Fruit fly (Drosophila melanogaster) whole organism, embryonic: ENCODE data around the gene AlaRS.

Experiments
- Atf6 ChIP-seq: fragments of 200-800 bp; sonication (Bioruptor generic); IDR thresholded peaks from 2 replicates; pipeline ENCODE4 v1.3.6; 2022; ENCODE audit warnings: missing biosample characterization, missing genetic modification characterization
- Bteb2 ChIP-seq: fragments of 200-800 bp; sonication (Bioruptor generic); optimal IDR thresholded peaks from 2 replicates; lab custom pipeline; 2016; ENCODE audit warnings: missing biosample characterization, missing genetic modification characterization
- CG10543 ChIP-seq: fragments of 200-800 bp; sonication (Bioruptor generic); optimal IDR thresholded peaks from 3 replicates; lab custom pipeline; 2017; ENCODE audit warnings: missing biosample characterization, mild to moderate bottlenecking, missing genetic modification characterization, moderate library complexity
- CG12299 ChIP-seq: fragments of 200-800 bp; sonication (Bioruptor generic); optimal IDR thresholded peaks from 2 replicates; lab custom pipeline; 2018; ENCODE audit warnings: missing biosample characterization, mild to moderate bottlenecking, missing genetic modification characterization
- CG12769 ChIP-seq: fragments of 200-800 bp; sonication (Bioruptor generic); optimal IDR thresholded peaks from 2 replicates; lab custom pipeline; 2019; ENCODE audit warnings: missing biosample characterization, mild to moderate bottlenecking, missing genetic modification characterization, moderate library complexity
- CG18011 ChIP-seq: fragments of 200-800 bp; sonication (Bioruptor generic); optimal IDR thresholded peaks from 2 replicates; lab custom pipeline; 2017; ENCODE audit warnings: missing biosample characterization, missing genetic modification characterization, mild to moderate bottlenecking, moderate library complexity, missing genotype
- CG2712 ChIP-seq: fragments of 200-800 bp; optimal IDR thresholded peaks from 3 replicates; lab custom pipeline; 2019; ENCODE audit warnings: missing biosample characterization, mild to moderate bottlenecking, missing genetic modification characterization, moderate library complexity
- CG34422 ChIP-seq: fragments of 200-800 bp; sonication (Bioruptor generic); IDR thresholded peaks from 3 replicates; pipeline ENCODE4 v1.3.6; 2022; ENCODE audit warnings: missing biosample characterization, missing genetic modification characterization
- CG3726 ChIP-seq: fragments of 200-800 bp; sonication (Bioruptor generic); IDR thresholded peaks from 3 replicates; pipeline ENCODE4, ENCODE4 v1.3.6; 2022; ENCODE audit warnings: missing biosample characterization, missing genetic modification characterization
- CG4328 ChIP-seq: fragments of 200-800 bp; sonication (Bioruptor generic); optimal IDR thresholded peaks from 3 replicates; lab custom pipeline; 2017; ENCODE audit warnings: missing biosample characterization, missing genetic modification reagents, missing genetic modification characterization
- CG4360 ChIP-seq: fragments of 200-800 bp; sonication (Bioruptor generic); IDR thresholded peaks from 2 replicates; pipeline ENCODE4 v1.3.6; 2022; ENCODE audit warnings: missing biosample characterization, missing genetic modification characterization
- CG4424 ChIP-seq: fragments of 200-800 bp; sonication (Bioruptor generic); optimal IDR thresholded peaks from 3 replicates; lab custom pipeline; 2016; ENCODE audit warnings: missing biosample characterization, missing genetic modification characterization
- CG4730 ChIP-seq: fragments of 200-800 bp; sonication (Bioruptor generic); IDR thresholded peaks from 2 replicates; pipeline ENCODE4 v1.3.6; 2022; ENCODE audit warnings: missing biosample characterization, missing genetic modification characterization
- CG5180 ChIP-seq: fragments of 200-800 bp; sonication (Bioruptor generic); optimal IDR thresholded peaks from 3 replicates; lab custom pipeline; 2017; ENCODE audit warnings: missing biosample characterization, missing genetic modification characterization, mild to moderate bottlenecking, moderate library complexity, missing genetic modification reagents
- CG5245 ChIP-seq: fragments of 200-800 bp; sonication (Bioruptor generic); optimal IDR thresholded peaks from 3 replicates; lab custom pipeline; 2016; ENCODE audit warnings: missing biosample characterization, missing genetic modification characterization
- CG7963 ChIP-seq: fragments of 200-800 bp; sonication (Bioruptor generic); IDR thresholded peaks from 3 replicates; pipeline ENCODE4 v1.3.6; 2022; ENCODE audit warnings: missing biosample characterization, missing genetic modification characterization; ENCODE audit not compliant: partially characterized antibody
- CkIIα-i1 ChIP-seq: fragments of 200-800 bp; sonication (Bioruptor generic); IDR thresholded peaks from 2 replicates; pipeline ENCODE4 v1.3.6; 2022; ENCODE audit warnings: missing biosample characterization, missing genetic modification characterization
- D19B ChIP-seq: fragments of 200-800 bp; sonication (Bioruptor generic); optimal IDR thresholded peaks from 2 replicates; lab custom pipeline; 2017; ENCODE audit warnings: missing biosample characterization, mild to moderate bottlenecking, missing genetic modification characterization
- Dip3 ChIP-seq: fragments of 200-800 bp; sonication (Bioruptor generic); optimal IDR thresholded peaks from 3 replicates; lab custom pipeline; 2016; ENCODE audit warnings: missing biosample characterization, missing genetic modification characterization
- Drgx ChIP-seq: fragments of 200-800 bp; sonication (Bioruptor generic); IDR thresholded peaks from 2 replicates; pipeline ENCODE4 v1.3.6; 2022; ENCODE audit warnings: missing biosample characterization, missing genetic modification characterization
- Jarid2 ChIP-seq: fragments of 200-800 bp; sonication (Bioruptor generic); optimal IDR thresholded peaks from 3 replicates; lab custom pipeline; 2017; ENCODE audit warnings: mild to moderate bottlenecking, missing biosample characterization, missing genetic modification reagents, missing genetic modification characterization
- Lhr ChIP-seq: fragments of 200-800 bp; sonication (Bioruptor generic); optimal IDR thresholded peaks from 3 replicates; lab custom pipeline; 2017; ENCODE audit warnings: mild to moderate bottlenecking, missing biosample characterization, missing genetic modification reagents, missing genetic modification characterization
- MTF-1 ChIP-seq: fragments of 200-800 bp; sonication (Bioruptor generic); optimal IDR thresholded peaks from 2 replicates; lab custom pipeline; 2018; ENCODE audit warnings: missing biosample characterization, mild to moderate bottlenecking, missing genetic modification characterization, borderline replicate concordance
- Sin3A ChIP-seq: fragments of >200 bp; optimal IDR thresholded peaks from 2 replicates; lab custom pipeline; 2018
- Ssrp ChIP-seq: fragments of 200-800 bp; sonication (Bioruptor generic); optimal IDR thresholded peaks from 2 replicates; lab custom pipeline; 2018; ENCODE audit warnings: missing biosample characterization, mild to moderate bottlenecking, missing genetic modification characterization, moderate library complexity
- Trl ChIP-seq, 3 experiments: fragments of >200 bp in 2 of 3; fragments of 200-800 bp in 1 of 3; sonication (Bioruptor generic) in 1 of 3; optimal IDR thresholded peaks; 2 replicates in 1 of 3; 3 replicates in 2 of 3; lab custom pipeline; 2016 to 2017; ENCODE audit warnings: missing biosample characterization in 1 of 3, missing genetic modification characterization in 1 of 3
- ara ChIP-seq: fragments of 200-800 bp; sonication (Bioruptor generic); IDR thresholded peaks from 2 replicates; pipeline ENCODE4 v1.3.6; 2022; ENCODE audit warnings: missing biosample characterization, missing genetic modification characterization
- btn ChIP-seq: fragments of 200-800 bp; sonication (Bioruptor generic); optimal IDR thresholded peaks from 2 replicates; lab custom pipeline; 2016; ENCODE audit warnings: missing biosample characterization, missing genetic modification characterization
- cato ChIP-seq: fragments of 200-800 bp; sonication (Bioruptor generic); optimal IDR thresholded peaks from 2 replicates; lab custom pipeline; 2016; ENCODE audit warnings: missing biosample characterization, missing genetic modification characterization, borderline replicate concordance
- croc ChIP-seq: fragments of 200-800 bp; sonication (Bioruptor generic); conservative IDR thresholded peaks from 3 replicates; pipeline ENCODE4 v1.3.6; 2022; ENCODE audit warnings: missing biosample characterization, missing genetic modification characterization
- disco-r ChIP-seq: fragments of 200-800 bp; sonication (Bioruptor generic); optimal IDR thresholded peaks from 2 replicates; lab custom pipeline; 2016; ENCODE audit warnings: missing biosample characterization, missing genetic modification characterization
- dpn ChIP-seq, 2 experiments: fragments of 200-800 bp; sonication (Bioruptor generic); optimal IDR thresholded peaks; 3 replicates each; lab custom pipeline; 2016; ENCODE audit warnings: missing biosample characterization in 2 of 2, missing genetic modification characterization in 2 of 2
- fd3F ChIP-seq: fragments of 200-800 bp; sonication (Bioruptor generic); optimal IDR thresholded peaks from 2 replicates; lab custom pipeline; 2018; ENCODE audit warnings: missing biosample characterization, mild to moderate bottlenecking, missing genetic modification characterization, moderate library complexity
- ftz-f1 ChIP-seq: fragments of 200-800 bp; sonication (Bioruptor generic); optimal IDR thresholded peaks from 2 replicates; lab custom pipeline; 2016; ENCODE audit warnings: missing biosample characterization, missing genetic modification characterization
- h ChIP-seq: fragments of >200 bp; optimal IDR thresholded peaks from 2 replicates; lab custom pipeline; 2017
- jigr1 ChIP-seq: fragments of 200-800 bp; sonication (Bioruptor generic); IDR thresholded peaks from 3 replicates; pipeline ENCODE4 v1.3.6; 2022; ENCODE audit warnings: missing biosample characterization, missing genetic modification characterization
- kah ChIP-seq: fragments of 200-800 bp; sonication (Bioruptor generic); optimal IDR thresholded peaks from 2 replicates; lab custom pipeline; 2018; ENCODE audit warnings: missing biosample characterization, mild to moderate bottlenecking, missing genetic modification characterization
- nau ChIP-seq: fragments of 200-800 bp; sonication (Bioruptor generic); optimal IDR thresholded peaks from 3 replicates; lab custom pipeline; 2017; ENCODE audit warnings: missing biosample characterization, mild to moderate bottlenecking, missing genetic modification characterization, missing genetic modification reagents
- odd ChIP-seq: fragments of 200-800 bp; sonication (Bioruptor generic); optimal IDR thresholded peaks from 2 replicates; lab custom pipeline; 2017; ENCODE audit warnings: missing biosample characterization, mild to moderate bottlenecking, missing genetic modification characterization
- p53 ChIP-seq: fragments of 200-800 bp; sonication (Bioruptor generic); optimal IDR thresholded peaks from 2 replicates; lab custom pipeline; 2016; ENCODE audit warnings: missing biosample characterization, missing genetic modification characterization
- peb ChIP-seq: fragments of 200-800 bp; sonication (Bioruptor generic); IDR thresholded peaks from 2 replicates; pipeline ENCODE4 v1.3.6; 2022; ENCODE audit warnings: missing biosample characterization, missing genetic modification characterization
- prd ChIP-seq, 3 experiments: fragments of >200 bp in 2 of 3; fragments of 200-800 bp in 1 of 3; sonication (Bioruptor generic) in 1 of 3; optimal IDR thresholded peaks in 2 of 3; IDR thresholded peaks in 1 of 3; 2 replicates in 2 of 3; 3 replicates in 1 of 3; pipeline versions ENCODE4 v1.3.6 to Lab custom; 2017 to 2022; ENCODE audit warnings: missing biosample characterization in 1 of 3, missing genetic modification characterization in 1 of 3
- pum ChIP-seq: fragments of 200-800 bp; sonication (Bioruptor generic); optimal IDR thresholded peaks from 2 replicates; lab custom pipeline; 2016; ENCODE audit warnings: missing biosample characterization, missing genetic modification characterization
- ranshi ChIP-seq: fragments of 200-800 bp; sonication (Bioruptor generic); IDR thresholded peaks from 2 replicates; pipeline ENCODE4 v1.3.6; 2022; ENCODE audit warnings: missing biosample characterization, missing genetic modification characterization
- sens ChIP-seq: fragments of 200-800 bp; sonication (Bioruptor generic); peaks from one replicate; lab custom pipeline; 2016; ENCODE audit warnings: missing biosample characterization, missing genetic modification characterization
- sima ChIP-seq: fragments of 200-800 bp; sonication (Bioruptor generic); optimal IDR thresholded peaks from 2 replicates; lab custom pipeline; 2016; ENCODE audit warnings: missing biosample characterization, missing genetic modification characterization
- sisA ChIP-seq: fragments of 200-800 bp; sonication (Bioruptor generic); IDR thresholded peaks from 2 replicates; pipeline ENCODE4 v1.3.6; 2022; ENCODE audit warnings: missing biosample characterization, missing genetic modification characterization
- slbo ChIP-seq: fragments of 200-800 bp; sonication (Bioruptor generic); IDR thresholded peaks from 2 replicates; pipeline ENCODE4 v1.3.6; 2022; ENCODE audit warnings: missing biosample characterization, missing genetic modification characterization
- sqz ChIP-seq: fragments of 200-800 bp; sonication (Bioruptor generic); optimal IDR thresholded peaks from 3 replicates; lab custom pipeline; 2018; ENCODE audit warnings: missing biosample characterization, mild to moderate bottlenecking, missing genetic modification characterization
- yki ChIP-seq: fragments of >200 bp; optimal IDR thresholded peaks from 3 replicates; lab custom pipeline; 2018
- zfh2 ChIP-seq: fragments of 200-800 bp; sonication (Bioruptor generic); optimal IDR thresholded peaks from 2 replicates; lab custom pipeline; 2016; ENCODE audit warnings: missing biosample characterization, missing genetic modification characterization

The AlaRS gene

dm6 chr2L:8384108-8384601 lies 2.6 kb upstream of the AlaRS start, which contains the start of the genes Dad1 and CG13384 (continued):
- TF ChIP-seq zfh2 (GFP tag; lab: Kevin White, UChicago) (peak; percentile 63), Ssrp (tag; lab: Kevin White, UChicago) (peak; percentile 90), CG12299 (tag; lab: Kevin White, UChicago) (peak; percentile 93), D19B (GFP tag; lab: Kevin White, UChicago) (peak; percentile 82), prd (optimal IDR thresholded peaks at IDR 0.05; lab: Kevin White, UChicago) (no peak), prd (GFP tag; IDR thresholded peaks at IDR 0.05; lab: Robert Waterston, UW) (peak; percentile 95), cato (peak; percentile 84), sisA (GFP tag; lab: Robert Waterston, UW) (peak; percentile 88), Bteb2 (peak; percentile 83), CG18011 (GFP tag; lab: Kevin White, UChicago) (peak; percentile 78), odd (GFP tag; lab: Kevin White, UChicago) (peak; percentile 87), ranshi (GFP tag; lab: Robert Waterston, UW) (peak; percentile 89), Sin3A (lab: Kevin White, UChicago) (no peak), CG5180 (peak; percentile 69), ara (GFP tag; lab: Robert Waterston, UW) (peak; percentile 84), disco-r (no peak), CG3726 (GFP tag; lab: Robert Waterston, UW) (peak; percentile 74; the same call in 2 of the 3 replicates), fd3F (GFP tag; lab: Kevin White, UChicago) (peak; percentile 92), Jarid2 (GFP tag; lab: Kevin White, UChicago) (peak; percentile 69), CG4328 (peak; percentile 89), Drgx (GFP tag; lab: Robert Waterston, UW) (peak; percentile 85), peb (GFP tag; lab: Robert Waterston, UW) (peak; percentile 85), ftz-f1 (GFP tag; lab: Kevin White, UChicago) (no peak), p53 (GFP tag; lab: Kevin White, UChicago) (no peak), MTF-1 (GFP tag; lab: Kevin White, UChicago) (peak; percentile 64), pum (peak; percentile 48), h (lab: Kevin White, UChicago) (no peak), CG4424 (GFP tag; lab: Kevin White, UChicago) (peak; percentile 92), Dip3 (GFP tag; lab: Kevin White, UChicago) (peak; percentile 67), btn (GFP tag; lab: Kevin White, UChicago) (no peak), Trl (optimal IDR thresholded peaks at IDR 0.05; lab: Kevin White, UChicago) (no peak), Trl (GFP tag; optimal IDR thresholded peaks at IDR 0.05; lab: Kevin White, UChicago) (peak; percentile 55), CkIIα-i1 (no peak), Atf6 (GFP tag; lab: Robert Waterston, UW) (peak; percentile 93), CG10543 (GFP tag; lab: Kevin White, UChicago) (peak; percentile 95), kah (GFP tag; lab: Kevin White, UChicago) (peak; percentile 79), CG12769 (tag; lab: Kevin White, UChicago) (peak; percentile 6), jigr1 (peak; percentile 73; the same call in 2 of the 3 replicates), Lhr (GFP tag; lab: Kevin White, UChicago) (peak; percentile 58), CG34422 (GFP tag; lab: Robert Waterston, UW) (peak; percentile 88), sima (GFP tag; lab: Kevin White, UChicago) (no peak), CG2712 (peak; percentile 97), yki (lab: Kevin White, UChicago) (no peak), slbo (peak; percentile 96), CG4360 (GFP tag; lab: Robert Waterston, UW) (0 out of 2 replicates have a peak, but pooled peaks have one; percentile 42), nau (GFP tag; lab: Kevin White, UChicago) (no peak), CG4730 (GFP tag; lab: Robert Waterston, UW) (peak; percentile 91), CG5245 (GFP tag; lab: Kevin White, UChicago) (peak; percentile 79), croc (peak; percentile 90), CG7963 (GFP tag; lab: Robert Waterston, UW) (no peak), sqz (GFP tag; lab: Kevin White, UChicago) (peak; percentile 84), sens (GFP tag; lab: Kevin White, UChicago) (peak; percentile 68), dpn (GFP tag; optimal IDR thresholded peaks at IDR 0.05; lab: Kevin White, UChicago) (peak; percentile 62 to 93)
